Worm (Caenorhabditis elegans): Measurements from ENCODE around the gene ZK899.5.

Gene ZK899.5

ce11 chrX:9504221-9504620 lies 43.5 kb upstream of the ZK899.5 start:
- TF ChIP-seq ces-1 (GFP tag; optimal IDR thresholded peaks at IDR 0.05) (peak; percentile 93), unc-62 (GFP tag; optimal IDR thresholded peaks at IDR 0.05) (peak; percentile 62), elt-1 (tag; optimal IDR thresholded peaks at IDR 0.05; ENCODE audit: borderline replicate concordance, insufficient read depth) (peak; percentile 69), mls-2 (tag; optimal IDR thresholded peaks at IDR 0.05) (peak; percentile 1), sem-2 (GFP tag; optimal IDR thresholded peaks at IDR 0.05) (no peak)

ce11 chrX:9499355-9499754 lies 38.6 kb upstream of the ZK899.5 start:
- TF ChIP-seq lin-13 (tag; optimal IDR thresholded peaks at IDR 0.05) (no peak), cnd-1 (tag; optimal IDR thresholded peaks at IDR 0.05) (no peak), ham-2 (GFP tag; optimal IDR thresholded peaks at IDR 0.05) (no peak), zip-8 (tag; optimal IDR thresholded peaks at IDR 0.05) (no peak), nhr-237 (tag; optimal IDR thresholded peaks at IDR 0.05) (no peak), pha-4 (tag; optimal IDR thresholded peaks at IDR 0.05) (no peak), elt-3 (tag; optimal IDR thresholded peaks at IDR 0.05) (no peak), sptf-1 (tag; optimal IDR thresholded peaks at IDR 0.05) (no peak), unc-120 (tag; optimal IDR thresholded peaks at IDR 0.05; ENCODE audit: poor library complexity, severe bottlenecking) (no peak), M03D4.4 (tag; optimal IDR thresholded peaks at IDR 0.05) (no peak), nhr-76 (tag; optimal IDR thresholded peaks at IDR 0.05) (no peak), mls-2 (tag; optimal IDR thresholded peaks at IDR 0.05) (no peak), sem-2 (GFP tag; optimal IDR thresholded peaks at IDR 0.05) (no peak), ces-1 (GFP tag; optimal IDR thresholded peaks at IDR 0.05) (no peak), nhr-28 (tag; optimal IDR thresholded peaks at IDR 0.05) (no peak), snpc-4 (tag; optimal IDR thresholded peaks at IDR 0.05) (no peak), lin-32 (GFP tag; optimal IDR thresholded peaks at IDR 0.05) (no peak)

ce11 chrX:9494661-9495060 lies 33.9 kb upstream of the ZK899.5 start:
- TF ChIP-seq sem-2 (GFP tag; optimal IDR thresholded peaks at IDR 0.05) (no peak), zip-8 (tag; optimal IDR thresholded peaks at IDR 0.05) (no peak), M03D4.4 (tag; optimal IDR thresholded peaks at IDR 0.05) (no peak), elt-1 (tag; optimal IDR thresholded peaks at IDR 0.05; ENCODE audit: borderline replicate concordance, insufficient read depth) (peak; percentile 39), ztf-11 (tag; optimal IDR thresholded peaks at IDR 0.05) (no peak), nhr-237 (tag; optimal IDR thresholded peaks at IDR 0.05) (no peak), mls-2 (tag; optimal IDR thresholded peaks at IDR 0.05) (no peak), mep-1 (tag; optimal IDR thresholded peaks at IDR 0.05) (no peak), ceh-39 (tag; optimal IDR thresholded peaks at IDR 0.05) (no peak), sptf-1 (tag; optimal IDR thresholded peaks at IDR 0.05) (peak; percentile 23), hlh-1 (tag; optimal IDR thresholded peaks at IDR 0.05) (no peak), snpc-4 (tag; optimal IDR thresholded peaks at IDR 0.05) (no peak), nhr-2 (tag; optimal IDR thresholded peaks at IDR 0.05) (no peak), ham-2 (GFP tag; optimal IDR thresholded peaks at IDR 0.05) (peak; percentile 88)

- TF ChIP-seq sem-2 (GFP tag; optimal IDR thresholded peaks at IDR 0.05) = no peak
- no peak for TF ChIP-seq hlh-1 (tag; optimal IDR thresholded peaks at IDR 0.05)
- no peak for TF ChIP-seq ces-1 (GFP tag; optimal IDR thresholded peaks at IDR 0.05)
- no peak for TF ChIP-seq blmp-1 (tag; optimal IDR thresholded peaks at IDR 0.05)
- TF ChIP-seq ceh-43 (GFP tag; optimal IDR thresholded peaks at IDR 0.05) = no peak
- no peak for TF ChIP-seq mab-5 (tag; optimal IDR thresholded peaks at IDR 0.05)
- TF ChIP-seq ceh-39 (tag; optimal IDR thresholded peaks at IDR 0.05) = no peak
- TF ChIP-seq unc-120 (tag; optimal IDR thresholded peaks at IDR 0.05; ENCODE audit: poor library complexity, severe bottlenecking) = no peak
- no peak for TF ChIP-seq ham-2 (GFP tag; optimal IDR thresholded peaks at IDR 0.05)
- no peak for TF ChIP-seq flh-1 (GFP tag; optimal IDR thresholded peaks at IDR 0.05)
- no peak for TF ChIP-seq M03D4.4 (tag; optimal IDR thresholded peaks at IDR 0.05)
- TF ChIP-seq nhr-28 (tag; optimal IDR thresholded peaks at IDR 0.05) = no peak
- TF ChIP-seq mls-2 (tag; optimal IDR thresholded peaks at IDR 0.05) = no peak
These were observed 30.7 kb upstream of the ZK899.5 start for ce11 chrX:9491439-9491838.

ce11 chrX:9489578-9489977 lies 28.8 kb upstream of the ZK899.5 start:
- TF ChIP-seq elt-3 (tag; optimal IDR thresholded peaks at IDR 0.05) = no peak
- TF ChIP-seq unc-62 (GFP tag; optimal IDR thresholded peaks at IDR 0.05) = no peak
- no peak for TF ChIP-seq lin-13 (tag; optimal IDR thresholded peaks at IDR 0.05)
- TF ChIP-seq pha-4 (tag; optimal IDR thresholded peaks at IDR 0.05) = no peak
- TF ChIP-seq elt-1 (tag; optimal IDR thresholded peaks at IDR 0.05; ENCODE audit: borderline replicate concordance, insufficient read depth) = no peak
- TF ChIP-seq unc-39 (tag; optimal IDR thresholded peaks at IDR 0.05) = no peak
- no peak for TF ChIP-seq flh-1 (GFP tag; optimal IDR thresholded peaks at IDR 0.05)
- no peak for TF ChIP-seq nhr-12 (tag; optimal IDR thresholded peaks at IDR 0.05)
- no peak for TF ChIP-seq mls-2 (tag; optimal IDR thresholded peaks at IDR 0.05)
- no peak for TF ChIP-seq mab-5 (tag; optimal IDR thresholded peaks at IDR 0.05)
- no peak for TF ChIP-seq hlh-1 (tag; optimal IDR thresholded peaks at IDR 0.05)
- no peak for TF ChIP-seq cnd-1 (tag; optimal IDR thresholded peaks at IDR 0.05)
- TF ChIP-seq mep-1 (tag; optimal IDR thresholded peaks at IDR 0.05) = no peak
- no peak for TF ChIP-seq sptf-1 (tag; optimal IDR thresholded peaks at IDR 0.05)
- TF ChIP-seq ceh-43 (GFP tag; optimal IDR thresholded peaks at IDR 0.05) = no peak
- no peak for TF ChIP-seq snpc-4 (tag; optimal IDR thresholded peaks at IDR 0.05)
- no peak for TF ChIP-seq ceh-39 (tag; optimal IDR thresholded peaks at IDR 0.05)
- no peak for TF ChIP-seq sem-2 (GFP tag; optimal IDR thresholded peaks at IDR 0.05)
